Fruit fly (Drosophila melanogaster) whole organism, prepupa: ENCODE data around the gene Ubi-p5E.

Experiments used
- CG11294 ChIP-seq: fragments of 200-800 bp; sonication (Bioruptor generic); IDR thresholded peaks from 2 replicates; pipeline ENCODE4 v1.3.6; 2022; ENCODE audit warnings: missing biosample characterization, missing genetic modification characterization
- CG8632 ChIP-seq: fragments of 200-800 bp; sonication (Bioruptor generic); optimal IDR thresholded peaks from 3 replicates; lab custom pipeline; 2016; ENCODE audit warnings: missing biosample characterization, missing genetic modification characterization
- Lpt ChIP-seq: fragments of 200-800 bp; sonication (Bioruptor generic); optimal IDR thresholded peaks from 3 replicates; lab custom pipeline; 2016; ENCODE audit warnings: missing biosample characterization, missing genetic modification characterization
- Sox102F ChIP-seq: fragments of 200-800 bp; sonication (Bioruptor generic); optimal IDR thresholded peaks from 2 replicates; lab custom pipeline; 2016; ENCODE audit warnings: missing biosample characterization, mild to moderate bottlenecking, missing genetic modification characterization

dm6 chrX:6315583-6315982 lies 36.1 kb upstream of the Ubi-p5E start:
- no peak for TF ChIP-seq Sox102F (GFP tag; lab: Kevin White, UChicago)
- TF ChIP-seq CG11294 (GFP tag; lab: Robert Waterston, UW), result no peak
- no peak for TF ChIP-seq Lpt (GFP tag; lab: Kevin White, UChicago)
- no peak for TF ChIP-seq CG8632 (GFP tag; lab: Kevin White, UChicago)
